Fruit fly (Drosophila melanogaster): ENCODE measurements around the gene CG2061.

DNA sequence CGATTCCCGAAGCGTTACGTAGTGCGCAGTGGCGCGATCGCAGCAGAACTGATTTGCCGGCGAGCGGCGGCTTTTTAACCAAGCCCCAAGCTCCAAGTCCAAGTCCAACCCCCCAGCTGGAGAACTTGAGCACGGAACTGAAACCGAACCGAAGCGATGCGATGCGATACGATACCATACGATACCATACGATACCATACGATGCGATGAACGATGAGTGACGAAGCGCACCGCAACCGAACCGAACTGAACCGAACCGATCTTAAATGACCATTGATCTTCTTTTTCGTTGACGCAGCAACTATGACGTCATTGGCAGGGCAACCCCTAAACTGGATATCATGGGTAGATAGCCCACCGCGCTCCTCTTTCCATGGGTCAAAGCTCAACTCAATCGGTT lies 6.0 kb upstream of the CG2061 start, which contains the start of gene sev:
- no peak for TF ChIP-seq Hnf4 (GFP tag; optimal IDR thresholded peaks at IDR 0.05)
- no peak for TF ChIP-seq OdsH (GFP tag; optimal IDR thresholded peaks at IDR 0.05)
- no peak for TF ChIP-seq usp (GFP tag; optimal IDR thresholded peaks at IDR 0.05)

All from whole organism, wandering third instar larva.